Fruit fly (Drosophila melanogaster) whole organism, embryonic: ENCODE results near the gene CG34180.

Experiments
- Adf1 ChIP-seq: fragments of 200-800 bp; sonication (Bioruptor generic); IDR thresholded peaks from 2 replicates; pipeline ENCODE4 v1.3.6; 2022; ENCODE audit warnings: missing biosample characterization, missing genetic modification characterization
- Aef1 ChIP-seq: fragments of 200-800 bp; sonication (Bioruptor generic); IDR thresholded peaks from 3 replicates; pipeline ENCODE4 v1.3.6; 2022; ENCODE audit warnings: missing biosample characterization, missing genetic modification characterization
- CG10321 ChIP-seq: fragments of 200-800 bp; sonication (Bioruptor generic); IDR thresholded peaks from 2 replicates; pipeline ENCODE4 v1.3.6; 2022; ENCODE audit warnings: missing biosample characterization, missing genetic modification characterization
- CG11398 ChIP-seq: fragments of 200-800 bp; sonication (Bioruptor generic); optimal IDR thresholded peaks from 2 replicates; lab custom pipeline; 2016; ENCODE audit warnings: missing biosample characterization, missing genetic modification characterization
- CG11695 ChIP-seq: fragments of 200-800 bp; sonication (Bioruptor generic); IDR thresholded peaks from 3 replicates; pipeline ENCODE4 v1.3.6; 2022; ENCODE audit warnings: missing biosample characterization, missing genetic modification characterization
- CG12155 ChIP-seq: fragments of 200-800 bp; sonication (Bioruptor generic); optimal IDR thresholded peaks from 3 replicates; lab custom pipeline; 2016; ENCODE audit warnings: missing biosample characterization, missing genetic modification characterization
- CG13624 ChIP-seq: fragments of 200-800 bp; sonication (Bioruptor generic); optimal IDR thresholded peaks from 2 replicates; lab custom pipeline; 2016; ENCODE audit warnings: missing biosample characterization, missing genetic modification characterization
- CG14860 ChIP-seq: fragments of 200-800 bp; sonication (Bioruptor generic); IDR thresholded peaks from 3 replicates; pipeline ENCODE4 v1.3.6; 2022; ENCODE audit warnings: missing biosample characterization, missing genetic modification characterization; ENCODE audit not compliant: partially characterized antibody
- CG34422 ChIP-seq: fragments of 200-800 bp; sonication (Bioruptor generic); IDR thresholded peaks from 3 replicates; pipeline ENCODE4 v1.3.6; 2022; ENCODE audit warnings: missing biosample characterization, missing genetic modification characterization
- CG4360 ChIP-seq: fragments of 200-800 bp; sonication (Bioruptor generic); IDR thresholded peaks from 2 replicates; pipeline ENCODE4 v1.3.6; 2022; ENCODE audit warnings: missing biosample characterization, missing genetic modification characterization
- CG4707 ChIP-seq: fragments of 200-800 bp; sonication (Bioruptor generic); optimal IDR thresholded peaks from 2 replicates; lab custom pipeline; 2018; ENCODE audit warnings: missing biosample characterization, mild to moderate bottlenecking, missing genetic modification characterization, moderate library complexity
- CG6175 ChIP-seq: fragments of 200-800 bp; sonication (Bioruptor generic); IDR thresholded peaks from 3 replicates; pipeline ENCODE4 v1.3.6; 2022; ENCODE audit warnings: missing biosample characterization, missing genetic modification characterization
- CG6654 ChIP-seq: fragments of 200-800 bp; sonication (Bioruptor generic); optimal IDR thresholded peaks from 2 replicates; lab custom pipeline; 2017; ENCODE audit warnings: missing biosample characterization, mild to moderate bottlenecking, missing genetic modification characterization
- CG7928 ChIP-seq: fragments of 200-800 bp; sonication (Bioruptor generic); optimal IDR thresholded peaks from 2 replicates; lab custom pipeline; 2017; ENCODE audit warnings: missing biosample characterization, mild to moderate bottlenecking, missing genetic modification characterization
- Dad ChIP-seq: fragments of 200-800 bp; sonication (Bioruptor generic); optimal IDR thresholded peaks from 3 replicates; lab custom pipeline; 2016; ENCODE audit warnings: missing biosample characterization, missing genetic modification characterization
- Deaf1 ChIP-seq: fragments of 200-800 bp; optimal IDR thresholded peaks from 3 replicates; lab custom pipeline; 2019; ENCODE audit warnings: missing biosample characterization, mild to moderate bottlenecking, missing genetic modification characterization, moderate library complexity
- Eip74EF ChIP-seq, 2 experiments: fragments of 200-800 bp in 1 of 2; fragments of >200 bp in 1 of 2; sonication (Bioruptor generic) in 1 of 2; optimal IDR thresholded peaks; 2 replicates each; lab custom pipeline; 2017 to 2019; ENCODE audit warnings: missing biosample characterization in 2 of 2, missing genetic modification characterization in 2 of 2, mild to moderate bottlenecking in 1 of 2, moderate library complexity in 1 of 2
- Fer1 ChIP-seq: fragments of 200-800 bp; sonication (Bioruptor generic); optimal IDR thresholded peaks from 2 replicates; lab custom pipeline; 2017; ENCODE audit warnings: missing biosample characterization, mild to moderate bottlenecking, missing genetic modification characterization
- HLH4C ChIP-seq: fragments of 200-800 bp; sonication (Bioruptor generic); IDR thresholded peaks from 3 replicates; pipeline ENCODE4 v1.3.6; 2022; ENCODE audit warnings: missing biosample characterization, missing genetic modification characterization; ENCODE audit not compliant: partially characterized antibody
- NfI ChIP-seq: fragments of 200-800 bp; sonication (Bioruptor generic); optimal IDR thresholded peaks from 3 replicates; lab custom pipeline; 2018; ENCODE audit warnings: missing biosample characterization, mild to moderate bottlenecking, missing genetic modification characterization, moderate library complexity
- Xrp1 ChIP-seq: fragments of 200-800 bp; sonication (Bioruptor generic); IDR thresholded peaks from 2 replicates; pipeline ENCODE4 v1.3.6; 2022; ENCODE audit warnings: missing biosample characterization, missing genetic modification characterization
- abd-A ChIP-seq: fragments of 200-800 bp; sonication (Bioruptor generic); optimal IDR thresholded peaks from 3 replicates; lab custom pipeline; 2019; ENCODE audit warnings: missing biosample characterization, mild to moderate bottlenecking, missing genetic modification characterization, moderate library complexity
- al ChIP-seq: fragments of 200-800 bp; sonication (Bioruptor generic); IDR thresholded peaks from 2 replicates; pipeline ENCODE4 v1.3.6; 2022; ENCODE audit warnings: missing biosample characterization, missing genetic modification characterization
- ato ChIP-seq: fragments of 200-800 bp; sonication (Bioruptor generic); IDR thresholded peaks from 2 replicates; pipeline ENCODE4 v1.3.6; 2022; ENCODE audit warnings: missing biosample characterization, missing genetic modification characterization; ENCODE audit not compliant: partially characterized antibody
- az2 ChIP-seq: fragments of 200-800 bp; sonication (Bioruptor generic); optimal IDR thresholded peaks from 3 replicates; lab custom pipeline; 2016; ENCODE audit warnings: missing biosample characterization, missing genetic modification characterization
- bab2 ChIP-seq: fragments of 200-800 bp; sonication (Bioruptor generic); optimal IDR thresholded peaks from 2 replicates; lab custom pipeline; 2016; ENCODE audit warnings: missing biosample characterization, missing genetic modification characterization
- bcd ChIP-seq: fragments of 200-800 bp; sonication (Bioruptor generic); optimal IDR thresholded peaks from 2 replicates; lab custom pipeline; 2017; ENCODE audit warnings: missing biosample characterization, mild to moderate bottlenecking, missing genetic modification characterization
- br ChIP-seq: fragments of >200 bp; optimal IDR thresholded peaks from 2 replicates; lab custom pipeline; 2017
- cad ChIP-seq: fragments of >200 bp; optimal IDR thresholded peaks from 2 replicates; lab custom pipeline; 2017; ENCODE audit warnings: missing biosample characterization, missing genetic modification characterization
- chif ChIP-seq, 2 experiments: fragments of 200-800 bp; sonication (Bioruptor generic); optimal IDR thresholded peaks; 3 replicates each; lab custom pipeline; 2016; ENCODE audit warnings: missing biosample characterization in 2 of 2, missing genetic modification characterization in 2 of 2
- crol ChIP-seq: fragments of 200-800 bp; sonication (Bioruptor generic); IDR thresholded peaks from 2 replicates; pipeline ENCODE4 v1.3.6; 2022; ENCODE audit warnings: missing biosample characterization, missing genetic modification characterization
- dimm ChIP-seq: fragments of 200-800 bp; sonication (Bioruptor generic); IDR thresholded peaks from 2 replicates; pipeline ENCODE4 v1.3.6; 2022; ENCODE audit warnings: missing biosample characterization, missing genetic modification characterization
- ewg ChIP-seq: fragments of 200-800 bp; sonication (Bioruptor generic); optimal IDR thresholded peaks from 3 replicates; lab custom pipeline; 2017; ENCODE audit warnings: mild to moderate bottlenecking, missing biosample characterization, missing genetic modification reagents, missing genetic modification characterization
- gce ChIP-seq: fragments of 200-800 bp; sonication (Bioruptor generic); IDR thresholded peaks from 3 replicates; pipeline ENCODE4 v1.3.6; 2022; ENCODE audit warnings: missing biosample characterization, missing genetic modification characterization
- gt ChIP-seq: fragments of 200-800 bp; sonication (Bioruptor generic); IDR thresholded peaks from 2 replicates; pipeline ENCODE4 v1.3.6; 2022; ENCODE audit warnings: missing biosample characterization, missing genetic modification characterization
- inv ChIP-seq: fragments of 200-800 bp; sonication (Bioruptor generic); IDR thresholded peaks from 2 replicates; pipeline ENCODE4 v1.3.6; 2022; ENCODE audit warnings: missing biosample characterization, missing genetic modification characterization; ENCODE audit not compliant: partially characterized antibody
- knrl ChIP-seq: fragments of 200-800 bp; sonication (Bioruptor generic); IDR thresholded peaks from 3 replicates; pipeline ENCODE4 v1.3.6; 2022; ENCODE audit warnings: missing biosample characterization, missing genetic modification characterization; ENCODE audit not compliant: partially characterized antibody
- mirr ChIP-seq: fragments of 200-800 bp; sonication (Bioruptor generic); optimal IDR thresholded peaks from 3 replicates; lab custom pipeline; 2018; ENCODE audit warnings: missing biosample characterization, mild to moderate bottlenecking, missing genetic modification characterization
- pho ChIP-seq: fragments of 200-800 bp; sonication (Bioruptor generic); optimal IDR thresholded peaks from 2 replicates; lab custom pipeline; 2016; ENCODE audit warnings: missing biosample characterization, missing genetic modification characterization
- pros ChIP-seq: fragments of 200-800 bp; sonication (Bioruptor generic); optimal IDR thresholded peaks from 3 replicates; lab custom pipeline; 2019; ENCODE audit warnings: missing biosample characterization, mild to moderate bottlenecking, missing genetic modification characterization, moderate library complexity
- pum ChIP-seq: fragments of 200-800 bp; sonication (Bioruptor generic); optimal IDR thresholded peaks from 2 replicates; lab custom pipeline; 2016; ENCODE audit warnings: missing biosample characterization, missing genetic modification characterization
- ranshi ChIP-seq: fragments of 200-800 bp; sonication (Bioruptor generic); IDR thresholded peaks from 2 replicates; pipeline ENCODE4 v1.3.6; 2022; ENCODE audit warnings: missing biosample characterization, missing genetic modification characterization
- sisA ChIP-seq: fragments of 200-800 bp; sonication (Bioruptor generic); IDR thresholded peaks from 2 replicates; pipeline ENCODE4 v1.3.6; 2022; ENCODE audit warnings: missing biosample characterization, missing genetic modification characterization
- sr ChIP-seq: fragments of 200-800 bp; sonication (Bioruptor generic); IDR thresholded peaks from 3 replicates; pipeline ENCODE4 v1.3.6; 2022; ENCODE audit warnings: missing biosample characterization, missing genetic modification characterization
- stc ChIP-seq: fragments of 200-800 bp; sonication (Bioruptor generic); IDR thresholded peaks from 2 replicates; pipeline ENCODE4 v1.3.6; 2022; ENCODE audit warnings: missing biosample characterization, missing genetic modification characterization
- tll ChIP-seq, 2 experiments: fragments of 200-800 bp in 1 of 2; fragments of >200 bp in 1 of 2; sonication (Bioruptor generic) in 1 of 2; optimal IDR thresholded peaks; 2 replicates each; lab custom pipeline; 2017 to 2019; ENCODE audit warnings: missing biosample characterization in 2 of 2, missing genetic modification characterization in 2 of 2, mild to moderate bottlenecking in 1 of 2, moderate library complexity in 1 of 2
- twi ChIP-seq: fragments of 200-800 bp; optimal IDR thresholded peaks from 2 replicates; lab custom pipeline; 2019; ENCODE audit warnings: missing biosample characterization, mild to moderate bottlenecking, missing genetic modification characterization, moderate library complexity
- z ChIP-seq: fragments of 200-800 bp; sonication (Bioruptor generic); IDR thresholded peaks from 3 replicates; pipeline ENCODE4 v1.3.6; 2022; ENCODE audit warnings: missing biosample characterization, missing genetic modification characterization

The CG34180 gene

dm6 chr2L:6080329-6080728 is 20.0 kb downstream of the CG34180 start (continued):
- TF ChIP-seq mirr (GFP tag; lab: Kevin White, UChicago): peak; percentile 6
- TF ChIP-seq ranshi (GFP tag; lab: Robert Waterston, UW): no peak
- TF ChIP-seq inv: no peak
- TF ChIP-seq CG6175 (GFP tag; lab: Robert Waterston, UW): 0 out of 3 replicates have a peak, but pooled peaks have one; percentile 14

dm6 chr2L:6081134-6081832 is 21.0 kb downstream of the CG34180 start:
- no peak for TF ChIP-seq gt (GFP tag; lab: Robert Waterston, UW)
- no peak for TF ChIP-seq CG6654 (GFP tag; lab: Kevin White, UChicago)
- 0 out of 3 replicates have a peak, but pooled peaks have one; percentile 7 for TF ChIP-seq gce
- no peak for TF ChIP-seq dimm
- TF ChIP-seq NfI (GFP tag; lab: Kevin White, UChicago): no peak
- TF ChIP-seq Dad (GFP tag; lab: Kevin White, UChicago): no peak
- peak; percentile 53; the same call in 1 of the 2 replicates for TF ChIP-seq Adf1 (GFP tag; lab: Robert Waterston, UW)
- no peak for TF ChIP-seq al (GFP tag; lab: Robert Waterston, UW)
- peak; percentile 45; the same call in 1 of the 2 replicates for TF ChIP-seq crol (GFP tag; lab: Robert Waterston, UW)
- TF ChIP-seq z: peak; percentile 56; the same call in 1 of the 3 replicates
- no peak for TF ChIP-seq br (lab: Kevin White, UChicago)
- no peak for TF ChIP-seq CG11695 (GFP tag; lab: Robert Waterston, UW)
- peak; percentile 21 for TF ChIP-seq CG4707 (GFP tag; lab: Kevin White, UChicago)
- TF ChIP-seq sisA (GFP tag; lab: Robert Waterston, UW): no peak
- 0 out of 2 replicates have a peak, but pooled peaks have one; percentile 20 for TF ChIP-seq Xrp1
- TF ChIP-seq pros (GFP tag; lab: Kevin White, UChicago): peak; percentile 86
- no peak for TF ChIP-seq Fer1 (GFP tag; lab: Kevin White, UChicago)
- TF ChIP-seq sr (GFP tag; lab: Robert Waterston, UW): no peak
- peak; percentile 28 for TF ChIP-seq abd-A (tag; lab: Kevin White, UChicago)
- no peak for TF ChIP-seq Aef1 (GFP tag; lab: Robert Waterston, UW)
- TF ChIP-seq CG12155: peak; percentile 6
- no peak for TF ChIP-seq cad (GFP tag; lab: Kevin White, UChicago)
- TF ChIP-seq stc (GFP tag; lab: Robert Waterston, UW): peak; percentile 20; the same call in 1 of the 2 replicates
- TF ChIP-seq CG13624: no peak
- no peak for TF ChIP-seq CG10321 (GFP tag; lab: Robert Waterston, UW)
- TF ChIP-seq knrl (GFP tag; lab: Robert Waterston, UW): no peak
- TF ChIP-seq pum: no peak
- no peak for TF ChIP-seq tll (GFP tag; optimal IDR thresholded peaks at IDR 0.05; lab: Kevin White, UChicago)
- TF ChIP-seq ewg (GFP tag; lab: Kevin White, UChicago): peak; percentile 72
- no peak for TF ChIP-seq az2 (GFP tag; lab: Kevin White, UChicago)
- TF ChIP-seq ato: 0 out of 2 replicates have a peak, but pooled peaks have one; percentile 15
- no peak for TF ChIP-seq HLH4C (GFP tag; lab: Robert Waterston, UW)
- TF ChIP-seq bcd: no peak
- TF ChIP-seq Deaf1 (tag; lab: Kevin White, UChicago): peak; percentile 14
- TF ChIP-seq CG7928 (GFP tag; lab: Kevin White, UChicago): no peak
- 0 out of 3 replicates have a peak, but pooled peaks have one; percentile 25 for TF ChIP-seq CG34422 (GFP tag; lab: Robert Waterston, UW)
- TF ChIP-seq pho: no peak
- peak; percentile 38 for TF ChIP-seq twi (tag; lab: Kevin White, UChicago)
- TF ChIP-seq chif (GFP tag; optimal IDR thresholded peaks at IDR 0.05; lab: Kevin White, UChicago): no peak
- TF ChIP-seq bab2 (GFP tag; lab: Kevin White, UChicago): no peak
- TF ChIP-seq Eip74EF (GFP tag; optimal IDR thresholded peaks at IDR 0.05; lab: Kevin White, UChicago): no peak
- TF ChIP-seq CG14860 (GFP tag; lab: Robert Waterston, UW): no peak
- no peak for TF ChIP-seq CG11398 (GFP tag; lab: Kevin White, UChicago)
- TF ChIP-seq CG4360: peak; percentile 50; the same call in 1 of the 2 replicates
